Fruit fly (Drosophila melanogaster) whole organism, embryonic: Measurements from ENCODE around the gene CG7080.

Experiments
- Awh ChIP-seq: fragments of 200-800 bp; sonication (Bioruptor generic); IDR thresholded peaks from 2 replicates; pipeline ENCODE4, ENCODE4 v1.3.6; 2022; ENCODE audit warnings: missing biosample characterization, missing genetic modification characterization
- B-H2 ChIP-seq: fragments of 200-800 bp; sonication (Bioruptor generic); optimal IDR thresholded peaks from 2 replicates; lab custom pipeline; 2018; ENCODE audit warnings: missing biosample characterization, mild to moderate bottlenecking, missing genetic modification characterization
- CG10366 ChIP-seq: fragments of 200-800 bp; sonication (Bioruptor generic); IDR thresholded peaks from 2 replicates; pipeline ENCODE4 v1.3.6; 2022; ENCODE audit warnings: missing biosample characterization, missing genetic modification characterization
- CG10654 ChIP-seq: fragments of 200-800 bp; sonication (Bioruptor generic); optimal IDR thresholded peaks from 2 replicates; lab custom pipeline; 2016; ENCODE audit warnings: missing biosample characterization, missing genetic modification characterization
- CG12071 ChIP-seq: fragments of 200-800 bp; sonication (Bioruptor generic); optimal IDR thresholded peaks from 3 replicates; lab custom pipeline; 2018; ENCODE audit warnings: missing biosample characterization, mild to moderate bottlenecking, missing genetic modification characterization
- CG1603 ChIP-seq: fragments of 200-800 bp; sonication (Bioruptor generic); optimal IDR thresholded peaks from 2 replicates; lab custom pipeline; 2019; ENCODE audit warnings: missing biosample characterization, mild to moderate bottlenecking, missing genetic modification characterization, moderate library complexity
- CG17802 ChIP-seq: fragments of 200-800 bp; sonication (Bioruptor generic); optimal IDR thresholded peaks from 2 replicates; lab custom pipeline; 2018; ENCODE audit warnings: missing biosample characterization, mild to moderate bottlenecking, missing genetic modification characterization, moderate library complexity
- CG3065 ChIP-seq: fragments of 200-800 bp; sonication (Bioruptor generic); optimal IDR thresholded peaks from 2 replicates; lab custom pipeline; 2016; ENCODE audit warnings: missing biosample characterization, missing genetic modification characterization
- CG31388 ChIP-seq: fragments of 200-800 bp; sonication (Bioruptor generic); optimal IDR thresholded peaks from 2 replicates; lab custom pipeline; 2016; ENCODE audit warnings: missing biosample characterization, missing genetic modification characterization
- CG3838 ChIP-seq: fragments of 200-800 bp; sonication (Bioruptor generic); optimal IDR thresholded peaks from 3 replicates; lab custom pipeline; 2016; ENCODE audit warnings: missing biosample characterization, missing genetic modification characterization
- CG4820 ChIP-seq: fragments of 200-800 bp; sonication (Bioruptor generic); optimal IDR thresholded peaks from 3 replicates; lab custom pipeline; 2016; ENCODE audit warnings: missing biosample characterization, missing genetic modification characterization
- CG5180 ChIP-seq: fragments of 200-800 bp; sonication (Bioruptor generic); optimal IDR thresholded peaks from 3 replicates; lab custom pipeline; 2017; ENCODE audit warnings: missing biosample characterization, missing genetic modification characterization, mild to moderate bottlenecking, moderate library complexity, missing genetic modification reagents
- CG6654 ChIP-seq: fragments of 200-800 bp; sonication (Bioruptor generic); optimal IDR thresholded peaks from 2 replicates; lab custom pipeline; 2017; ENCODE audit warnings: missing biosample characterization, mild to moderate bottlenecking, missing genetic modification characterization
- CG6689 ChIP-seq: fragments of 200-800 bp; sonication (Bioruptor generic); IDR thresholded peaks from 2 replicates; pipeline ENCODE4 v1.3.6; 2022; ENCODE audit warnings: missing biosample characterization, missing genetic modification characterization
- CG7839 ChIP-seq: fragments of 200-800 bp; sonication (Bioruptor generic); optimal IDR thresholded peaks from 3 replicates; lab custom pipeline; 2018; ENCODE audit warnings: missing biosample characterization, mild to moderate bottlenecking, missing genetic modification characterization, moderate library complexity
- CG8359 ChIP-seq: fragments of 200-800 bp; sonication (Bioruptor generic); optimal IDR thresholded peaks from 2 replicates; lab custom pipeline; 2017; ENCODE audit warnings: missing biosample characterization, mild to moderate bottlenecking, missing genetic modification characterization, borderline replicate concordance
- Chrac-16 ChIP-seq: fragments of 200-800 bp; sonication (Bioruptor generic); optimal IDR thresholded peaks from 3 replicates; lab custom pipeline; 2016; ENCODE audit warnings: missing biosample characterization, missing genetic modification characterization
- Dek ChIP-seq: fragments of 200-800 bp; sonication (Bioruptor generic); optimal IDR thresholded peaks from 3 replicates; lab custom pipeline; 2019; ENCODE audit warnings: missing biosample characterization, mild to moderate bottlenecking, missing genetic modification characterization, moderate library complexity
- Dref ChIP-seq: fragments of 200-800 bp; sonication (Bioruptor generic); IDR thresholded peaks from 2 replicates; pipeline ENCODE4 v1.3.6; 2022; ENCODE audit warnings: missing biosample characterization, missing genetic modification characterization
- Fer3 ChIP-seq: fragments of 200-800 bp; sonication (Bioruptor generic); optimal IDR thresholded peaks from 2 replicates; lab custom pipeline; 2018; ENCODE audit warnings: missing biosample characterization, mild to moderate bottlenecking, missing genetic modification characterization, moderate library complexity
- HLH4C ChIP-seq: fragments of 200-800 bp; sonication (Bioruptor generic); IDR thresholded peaks from 3 replicates; pipeline ENCODE4 v1.3.6; 2022; ENCODE audit warnings: missing biosample characterization, missing genetic modification characterization; ENCODE audit not compliant: partially characterized antibody
- Hr39 ChIP-seq: fragments of >200 bp; optimal IDR thresholded peaks from 2 replicates; lab custom pipeline; 2017
- Mrtf ChIP-seq: fragments of 200-800 bp; sonication (Bioruptor generic); IDR thresholded peaks from 3 replicates; pipeline ENCODE4 v1.3.6; 2022; ENCODE audit warnings: missing biosample characterization, missing genetic modification characterization
- Rfx ChIP-seq: fragments of 200-800 bp; sonication (Bioruptor generic); IDR thresholded peaks from 2 replicates; pipeline ENCODE4 v1.3.6; 2022; ENCODE audit warnings: missing biosample characterization, missing genetic modification characterization
- Sox100B ChIP-seq: fragments of 200-800 bp; sonication (Bioruptor generic); optimal IDR thresholded peaks from 3 replicates; lab custom pipeline; 2018; ENCODE audit warnings: missing biosample characterization, mild to moderate bottlenecking, missing genetic modification characterization
- Spps ChIP-seq: fragments of 200-800 bp; sonication (Bioruptor generic); optimal IDR thresholded peaks from 2 replicates; lab custom pipeline; 2018; ENCODE audit warnings: missing biosample characterization, mild to moderate bottlenecking, missing genetic modification characterization
- Xrp1 ChIP-seq: fragments of 200-800 bp; sonication (Bioruptor generic); IDR thresholded peaks from 2 replicates; pipeline ENCODE4 v1.3.6; 2022; ENCODE audit warnings: missing biosample characterization, missing genetic modification characterization
- ac ChIP-seq: fragments of 200-800 bp; sonication (Bioruptor generic); optimal IDR thresholded peaks from 3 replicates; lab custom pipeline; 2017; ENCODE audit warnings: missing biosample characterization, mild to moderate bottlenecking, missing genetic modification characterization
- ap ChIP-seq: fragments of 200-800 bp; sonication (Bioruptor generic); IDR thresholded peaks from 2 replicates; pipeline ENCODE4 v1.3.6; 2022; ENCODE audit warnings: missing biosample characterization, missing genetic modification characterization
- az2 ChIP-seq: fragments of 200-800 bp; sonication (Bioruptor generic); optimal IDR thresholded peaks from 3 replicates; lab custom pipeline; 2016; ENCODE audit warnings: missing biosample characterization, missing genetic modification characterization
- bcd ChIP-seq: fragments of 200-800 bp; sonication (Bioruptor generic); optimal IDR thresholded peaks from 2 replicates; lab custom pipeline; 2017; ENCODE audit warnings: missing biosample characterization, mild to moderate bottlenecking, missing genetic modification characterization
- dm ChIP-seq: fragments of 200-800 bp; sonication (Bioruptor generic); optimal IDR thresholded peaks from 3 replicates; lab custom pipeline; 2016; ENCODE audit warnings: missing biosample characterization, missing genetic modification characterization
- eyg ChIP-seq: fragments of 200-800 bp; sonication (Bioruptor generic); optimal IDR thresholded peaks from 3 replicates; lab custom pipeline; 2016; ENCODE audit warnings: missing biosample characterization, missing genetic modification characterization
- ftz-f1 ChIP-seq: fragments of 200-800 bp; sonication (Bioruptor generic); optimal IDR thresholded peaks from 2 replicates; lab custom pipeline; 2016; ENCODE audit warnings: missing biosample characterization, missing genetic modification characterization
- grn ChIP-seq: fragments of 200-800 bp; sonication (Bioruptor generic); optimal IDR thresholded peaks from 3 replicates; lab custom pipeline; 2017; ENCODE audit warnings: missing biosample characterization, missing genetic modification characterization
- h ChIP-seq: fragments of >200 bp; optimal IDR thresholded peaks from 2 replicates; lab custom pipeline; 2017
- inv ChIP-seq: fragments of 200-800 bp; sonication (Bioruptor generic); IDR thresholded peaks from 2 replicates; pipeline ENCODE4 v1.3.6; 2022; ENCODE audit warnings: missing biosample characterization, missing genetic modification characterization; ENCODE audit not compliant: partially characterized antibody
- jing ChIP-seq: fragments of 200-800 bp; sonication (Bioruptor generic); optimal IDR thresholded peaks from 2 replicates; lab custom pipeline; 2018; ENCODE audit warnings: missing biosample characterization, mild to moderate bottlenecking, missing genetic modification characterization
- ken ChIP-seq: fragments of 200-800 bp; sonication (Bioruptor generic); IDR thresholded peaks from 3 replicates; pipeline ENCODE4 v1.3.6; 2022; ENCODE audit warnings: missing biosample characterization, missing genetic modification characterization
- lola ChIP-seq, 3 experiments: fragments of >200 bp in 2 of 3; fragments of 200-800 bp in 1 of 3; sonication (Bioruptor generic) in 1 of 3; optimal IDR thresholded peaks; 2 replicates each; lab custom pipeline; 2017 to 2019; ENCODE audit warnings: missing biosample characterization in 3 of 3, missing genetic modification characterization in 3 of 3, mild to moderate bottlenecking in 1 of 3, moderate library complexity in 1 of 3
- mirr ChIP-seq: fragments of 200-800 bp; sonication (Bioruptor generic); optimal IDR thresholded peaks from 3 replicates; lab custom pipeline; 2018; ENCODE audit warnings: missing biosample characterization, mild to moderate bottlenecking, missing genetic modification characterization
- onecut ChIP-seq: fragments of 200-800 bp; sonication (Bioruptor generic); IDR thresholded peaks from 2 replicates; pipeline ENCODE4 v1.3.6; 2022; ENCODE audit warnings: missing biosample characterization, missing genetic modification characterization
- ro ChIP-seq: fragments of 200-800 bp; sonication (Bioruptor generic); IDR thresholded peaks from 2 replicates; pipeline ENCODE4 v1.3.6; 2022; ENCODE audit warnings: missing biosample characterization, missing genetic modification characterization
- schlank ChIP-seq: fragments of 200-800 bp; sonication (Bioruptor generic); optimal IDR thresholded peaks from 2 replicates; lab custom pipeline; 2018; ENCODE audit warnings: missing biosample characterization, mild to moderate bottlenecking, missing genetic modification characterization
- scrt ChIP-seq: fragments of 200-800 bp; sonication (Bioruptor generic); optimal IDR thresholded peaks from 2 replicates; lab custom pipeline; 2018; ENCODE audit warnings: missing biosample characterization, mild to moderate bottlenecking, missing genetic modification characterization, moderate library complexity
- sim ChIP-seq: fragments of 200-800 bp; sonication (Bioruptor generic); IDR thresholded peaks from 2 replicates; pipeline ENCODE4 v1.3.6; 2022; ENCODE audit warnings: missing biosample characterization, missing genetic modification characterization
- sna ChIP-seq: fragments of 200-800 bp; sonication (Bioruptor generic); IDR thresholded peaks from 2 replicates; pipeline ENCODE4 v1.3.6; 2022; ENCODE audit warnings: missing biosample characterization, missing genetic modification characterization; ENCODE audit not compliant: partially characterized antibody
- sug ChIP-seq: fragments of 200-800 bp; optimal IDR thresholded peaks from 2 replicates; lab custom pipeline; 2019; ENCODE audit warnings: missing biosample characterization, mild to moderate bottlenecking, missing genetic modification characterization, moderate library complexity
- tin ChIP-seq: fragments of 200-800 bp; sonication (Bioruptor generic); optimal IDR thresholded peaks from 3 replicates; lab custom pipeline; 2016; ENCODE audit warnings: missing biosample characterization, missing genetic modification characterization
- tll ChIP-seq, 2 experiments: fragments of 200-800 bp in 1 of 2; fragments of >200 bp in 1 of 2; sonication (Bioruptor generic) in 1 of 2; optimal IDR thresholded peaks; 2 replicates each; lab custom pipeline; 2017 to 2019; ENCODE audit warnings: missing biosample characterization in 2 of 2, missing genetic modification characterization in 2 of 2, mild to moderate bottlenecking in 1 of 2, moderate library complexity in 1 of 2
- trem ChIP-seq: fragments of 200-800 bp; optimal IDR thresholded peaks from 3 replicates; lab custom pipeline; 2019; ENCODE audit warnings: missing biosample characterization, mild to moderate bottlenecking, missing genetic modification characterization, moderate library complexity

Gene CG7080

dm6 chr3R:22358810-22359209 is 29.7 kb downstream of the CG7080 start (continued):
- TF ChIP-seq CG3838 (GFP tag; lab: Kevin White, UChicago) (peak; percentile 53), CG7839 (tag; lab: Kevin White, UChicago) (peak; percentile 54), Rfx (GFP tag; lab: Robert Waterston, UW) (peak; percentile 69), eyg (GFP tag; lab: Kevin White, UChicago) (peak; percentile 5), ac (GFP tag; lab: Kevin White, UChicago) (peak; percentile 57), sim (GFP tag; lab: Robert Waterston, UW) (peak; percentile 69), Sox100B (GFP tag; lab: Kevin White, UChicago) (peak; percentile 77), Awh (GFP tag; lab: Robert Waterston, UW) (peak; percentile 83), ftz-f1 (GFP tag; lab: Kevin White, UChicago) (no peak), Dek (tag; lab: Kevin White, UChicago) (peak; percentile 17), CG8359 (GFP tag; lab: Kevin White, UChicago) (peak; percentile 61), CG5180 (peak; percentile 22), dm (GFP tag; lab: Kevin White, UChicago) (no peak), jing (GFP tag; lab: Kevin White, UChicago) (peak; percentile 23), ro (GFP tag; lab: Robert Waterston, UW) (0 out of 2 replicates have a peak, but pooled peaks have one; percentile 40), sug (tag; lab: Kevin White, UChicago) (peak; percentile 18), Mrtf (GFP tag; lab: Robert Waterston, UW) (peak; percentile 61; the same call in 2 of the 3 replicates), CG3065 (GFP tag; lab: Kevin White, UChicago) (peak; percentile 48), schlank (no peak), CG12071 (GFP tag; lab: Kevin White, UChicago) (peak; percentile 57), grn (peak; percentile 47), bcd (peak; percentile 62), az2 (GFP tag; lab: Kevin White, UChicago) (peak; percentile 65), Dref (GFP tag; lab: Robert Waterston, UW) (no peak), CG10654 (GFP tag; lab: Kevin White, UChicago) (peak; percentile 57), ap (GFP tag; lab: Robert Waterston, UW) (0 out of 2 replicates have a peak, but pooled peaks have one; percentile 21), h (lab: Kevin White, UChicago) (no peak), CG6689 (GFP tag; lab: Robert Waterston, UW) (peak; percentile 81), inv (GFP tag; lab: Robert Waterston, UW) (no peak), tll (GFP tag; optimal IDR thresholded peaks at IDR 0.05; lab: Kevin White, UChicago) (no peak), CG17802 (tag; lab: Kevin White, UChicago) (peak; percentile 63), trem (tag; lab: Kevin White, UChicago) (peak; percentile 52), CG31388 (peak; percentile 13), Xrp1 (GFP tag; lab: Robert Waterston, UW) (peak; percentile 88), HLH4C (GFP tag; lab: Robert Waterston, UW) (no peak), sna (GFP tag; lab: Robert Waterston, UW) (no peak), CG10366 (peak; percentile 50), CG4820 (peak; percentile 79), B-H2 (GFP tag; lab: Kevin White, UChicago) (no peak), lola (GFP tag; optimal IDR thresholded peaks at IDR 0.05; lab: Kevin White, UChicago) (peak in 1 of 3 experiments; percentile 77), Fer3 (peak; percentile 74), ken (GFP tag; lab: Robert Waterston, UW) (peak; percentile 59; the same call in 2 of the 3 replicates), Chrac-16 (GFP tag; lab: Kevin White, UChicago) (peak; percentile 32), Hr39 (no peak), CG6654 (no peak), tin (GFP tag; lab: Kevin White, UChicago) (peak; percentile 49), Spps (tag; lab: Kevin White, UChicago) (peak; percentile 82), scrt (GFP tag; lab: Kevin White, UChicago) (peak; percentile 6), CG1603 (tag; lab: Kevin White, UChicago) (peak; percentile 85), mirr (GFP tag; lab: Kevin White, UChicago) (no peak), onecut (GFP tag; lab: Robert Waterston, UW) (peak; percentile 38)
